Worm (Caenorhabditis elegans): ENCODE results near the gene scl-24.

ce11 chrV:17473699-17474098, 12.4 kb upstream of the scl-24 start, which contains the start of gene srh-123:
- TF ChIP-seq nhr-28 (tag; optimal IDR thresholded peaks at IDR 0.05), result no peak
- TF ChIP-seq unc-62 (GFP tag; optimal IDR thresholded peaks at IDR 0.05), result no peak
- TF ChIP-seq nhr-237 (tag; optimal IDR thresholded peaks at IDR 0.05), result no peak
- no peak for TF ChIP-seq lin-13 (tag; optimal IDR thresholded peaks at IDR 0.05)
- no peak for TF ChIP-seq unc-120 (tag; optimal IDR thresholded peaks at IDR 0.05; ENCODE audit: poor library complexity, severe bottlenecking)
- no peak for TF ChIP-seq M03D4.4 (tag; optimal IDR thresholded peaks at IDR 0.05)
